Worm (Caenorhabditis elegans) whole organism, L2 larva: ENCODE results near the gene H20J04.7.
A peak's percentile ranks its signal among the peaks of the same experiment; 100 is the strongest.

Experiments used
- C34F6.9 ChIP-seq: fragments of 150-350 bp; optimal IDR thresholded peaks from 2 replicates; lab custom pipeline; 2014; ENCODE audit warnings: missing biosample characterization, missing genetic modification characterization
- F13H6.1 ChIP-seq: sonication (generic microtip); optimal IDR thresholded peaks from 2 replicates; lab custom pipeline; 2016; ENCODE audit warnings: missing genetic modification characterization, missing compliant biosample characterization
- R02D3.7 ChIP-seq: fragments of 150-350 bp; optimal IDR thresholded peaks from 2 replicates; lab custom pipeline; 2014; ENCODE audit warnings: missing biosample characterization, missing genetic modification characterization
- Y55F3AM.14 ChIP-seq: fragments of 200-800 bp; sonication (Bioruptor generic); optimal IDR thresholded peaks from 2 replicates; lab custom pipeline; 2018; ENCODE audit warnings: mild to moderate bottlenecking, missing genetic modification characterization, missing compliant biosample characterization
- ZK546.5 ChIP-seq: sonication (generic microtip); optimal IDR thresholded peaks from 2 replicates; lab custom pipeline; 2017; ENCODE audit warnings: missing biosample characterization, missing genetic modification characterization
- alr-1 ChIP-seq: fragments of 150-350 bp; optimal IDR thresholded peaks from 2 replicates; lab custom pipeline; 2014; ENCODE audit warnings: missing biosample characterization, missing genetic modification characterization
- ama-1 ChIP-seq: fragments of 150-350 bp; optimal IDR thresholded peaks from 2 replicates; lab custom pipeline; 2018; ENCODE audit warnings: inconsistent platforms
- blmp-1 ChIP-seq: sonication (generic microtip); optimal IDR thresholded peaks from 2 replicates; lab custom pipeline; 2017; ENCODE audit warnings: missing genetic modification characterization, mild to moderate bottlenecking, missing compliant biosample characterization, antibody characterized with exemption, moderate library complexity; ENCODE audit not compliant: insufficient read depth
- ceh-16 ChIP-seq: fragments of 150-350 bp; optimal IDR thresholded peaks from 2 replicates; lab custom pipeline; 2014; ENCODE audit warnings: missing biosample characterization, missing genetic modification characterization
- ceh-82 ChIP-seq: fragments of 150-350 bp; optimal IDR thresholded peaks from 2 replicates; lab custom pipeline; 2014; ENCODE audit warnings: missing biosample characterization, missing genetic modification characterization
- crh-2 ChIP-seq: sonication (generic microtip); optimal IDR thresholded peaks from 2 replicates; lab custom pipeline; 2017; ENCODE audit warnings: missing biosample characterization, missing genetic modification characterization
- egl-27 ChIP-seq: sonication (generic microtip); optimal IDR thresholded peaks from 3 replicates; lab custom pipeline; 2017; ENCODE audit warnings: missing biosample characterization, missing genetic modification reagents, missing genetic modification characterization
- fos-1 ChIP-seq: fragments of 150-350 bp; optimal IDR thresholded peaks from 2 replicates; lab custom pipeline; 2014; ENCODE audit warnings: missing biosample characterization, missing genetic modification characterization
- gmeb-1 ChIP-seq: fragments of 150-350 bp; optimal IDR thresholded peaks from 2 replicates; lab custom pipeline; 2014; ENCODE audit warnings: missing biosample characterization, missing genetic modification characterization
- lin-11 ChIP-seq: fragments of 150-350 bp; sonication (generic microtip); optimal IDR thresholded peaks from 2 replicates; lab custom pipeline; 2014; ENCODE audit warnings: missing biosample characterization, missing genetic modification characterization, inconsistent platforms, mixed read lengths
- lin-13 ChIP-seq: fragments of 150-350 bp; optimal IDR thresholded peaks from 2 replicates; lab custom pipeline; 2014; ENCODE audit warnings: missing biosample characterization, missing genetic modification reagents, missing genetic modification characterization
- lin-39 ChIP-seq: fragments of 150-350 bp; optimal IDR thresholded peaks from 2 replicates; lab custom pipeline; 2014; ENCODE audit warnings: missing biosample characterization, missing genetic modification reagents, missing genetic modification characterization
- lsy-2 ChIP-seq, 2 experiments: fragments of 150-350 bp in 1 of 2; sonication (generic microtip) in 1 of 2; optimal IDR thresholded peaks; 2 replicates each; lab custom pipeline; 2014 to 2017; ENCODE audit warnings: missing biosample characterization in 2 of 2, missing genetic modification characterization in 2 of 2
- mab-5 ChIP-seq: fragments of 150-350 bp; optimal IDR thresholded peaks from 2 replicates; lab custom pipeline; 2014; ENCODE audit warnings: missing biosample characterization, missing genetic modification characterization
- mbf-1 ChIP-seq: sonication (generic microtip); optimal IDR thresholded peaks from 2 replicates; lab custom pipeline; 2017; ENCODE audit warnings: missing biosample characterization, missing genetic modification characterization
- mdl-1 ChIP-seq, 2 experiments: fragments of 150-350 bp in 1 of 2; sonication (generic microtip) in 1 of 2; optimal IDR thresholded peaks; 2 replicates each; lab custom pipeline; 2017; ENCODE audit warnings: missing biosample characterization in 2 of 2, missing genetic modification characterization in 2 of 2
- nhr-10 ChIP-seq: sonication (generic microtip); optimal IDR thresholded peaks from 2 replicates; lab custom pipeline; 2017; ENCODE audit warnings: missing biosample characterization, missing genetic modification characterization
- nhr-11 ChIP-seq: fragments of 150-350 bp; optimal IDR thresholded peaks from 2 replicates; lab custom pipeline; 2014; ENCODE audit warnings: missing biosample characterization, missing genetic modification characterization
- nhr-129 ChIP-seq: fragments of 150-350 bp; optimal IDR thresholded peaks from 2 replicates; lab custom pipeline; 2014; ENCODE audit warnings: missing biosample characterization, missing genetic modification characterization
- nhr-21 ChIP-seq: fragments of 150-350 bp; optimal IDR thresholded peaks from 2 replicates; lab custom pipeline; 2014; ENCODE audit warnings: missing biosample characterization, missing genetic modification characterization
- nhr-23 ChIP-seq: fragments of 150-350 bp; optimal IDR thresholded peaks from 2 replicates; lab custom pipeline; 2014; ENCODE audit warnings: missing biosample characterization, missing genetic modification reagents, missing genetic modification characterization
- nhr-237 ChIP-seq: fragments of 150-350 bp; optimal IDR thresholded peaks from 2 replicates; lab custom pipeline; 2014; ENCODE audit warnings: missing biosample characterization, missing genetic modification characterization
- nhr-25 ChIP-seq: fragments of 150-350 bp; sonication (generic microtip); optimal IDR thresholded peaks from 3 replicates; lab custom pipeline; 2014; ENCODE audit warnings: missing biosample characterization, missing genetic modification characterization
- nhr-6 ChIP-seq: fragments of 150-350 bp; optimal IDR thresholded peaks from 2 replicates; lab custom pipeline; 2014; ENCODE audit warnings: missing biosample characterization, missing genetic modification characterization
- nhr-77 ChIP-seq: fragments of 150-350 bp; optimal IDR thresholded peaks from 2 replicates; lab custom pipeline; 2014; ENCODE audit warnings: missing biosample characterization, missing genetic modification characterization
- peb-1 ChIP-seq: fragments of 150-350 bp; optimal IDR thresholded peaks from 2 replicates; lab custom pipeline; 2014; ENCODE audit warnings: missing biosample characterization, missing genetic modification characterization
- sem-4 ChIP-seq: fragments of 150-350 bp; optimal IDR thresholded peaks from 2 replicates; lab custom pipeline; 2014; ENCODE audit warnings: missing biosample characterization, missing genetic modification reagents, missing genetic modification characterization
- skn-1 ChIP-seq: sonication (generic microtip); optimal IDR thresholded peaks from 2 replicates; lab custom pipeline; 2017; ENCODE audit warnings: missing biosample characterization, missing genetic modification characterization
- sma-3 ChIP-seq: sonication (generic microtip); optimal IDR thresholded peaks from 2 replicates; lab custom pipeline; 2016; ENCODE audit warnings: missing genetic modification reagents, missing genetic modification characterization, missing compliant biosample characterization
- sma-9 ChIP-seq, 2 experiments: fragments of 150-350 bp in 1 of 2; sonication (generic microtip) in 1 of 2; optimal IDR thresholded peaks; 2 replicates each; lab custom pipeline; 2014 to 2016; ENCODE audit warnings: missing genetic modification characterization in 2 of 2, mild to moderate bottlenecking in 1 of 2, missing biosample characterization in 1 of 2, missing compliant biosample characterization in 1 of 2, missing genetic modification reagents in 1 of 2, moderate library complexity in 1 of 2
- snpc-4 ChIP-seq: fragments of 150-350 bp; optimal IDR thresholded peaks from 2 replicates; lab custom pipeline; 2014; ENCODE audit warnings: missing biosample characterization, missing genetic modification characterization
- unc-55 ChIP-seq: fragments of 150-350 bp; sonication (generic microtip); optimal IDR thresholded peaks from 3 replicates; lab custom pipeline; 2014; ENCODE audit warnings: missing biosample characterization, missing genetic modification reagents, missing genetic modification characterization
- unc-62 ChIP-seq: fragments of 150-350 bp; optimal IDR thresholded peaks from 2 replicates; lab custom pipeline; 2014; ENCODE audit warnings: missing biosample characterization, missing genetic modification reagents, missing genetic modification characterization
- zag-1 ChIP-seq: fragments of 150-350 bp; optimal IDR thresholded peaks from 2 replicates; lab custom pipeline; 2014; ENCODE audit warnings: missing biosample characterization, missing genetic modification characterization
- ztf-1 ChIP-seq: fragments of 200-800 bp; sonication (Bioruptor generic); conservative IDR thresholded peaks from 2 replicates; pipeline ENCODE4 v1.3.6; 2022; ENCODE audit warnings: missing genetic modification characterization, missing compliant biosample characterization
- ztf-11 ChIP-seq: sonication (generic microtip); optimal IDR thresholded peaks from 2 replicates; lab custom pipeline; 2017; ENCODE audit warnings: missing biosample characterization, missing genetic modification characterization
- ztf-4 ChIP-seq: fragments of 150-350 bp; optimal IDR thresholded peaks from 2 replicates; lab custom pipeline; 2014; ENCODE audit warnings: missing biosample characterization, missing genetic modification characterization

The H20J04.7 gene

ce11 chrII:4376295-4377172, 21.4 kb upstream of the H20J04.7 start, which contains the start of gene ntl-2:
Gene ntl-2 (minus strand): TSS chrII:4376465.
- TF ChIP-seq sma-3 (GFP tag; lab: Kevin White, UChicago) (peak; percentile 92), nhr-77 (tag; lab: Kevin White, UChicago) (no peak), mab-5 (tag; lab: Kevin White, UChicago) (peak; percentile 89), nhr-10 (tag; lab: Kevin White, UChicago) (no peak), skn-1 (tag; lab: Kevin White, UChicago) (peak; percentile 55), F13H6.1 (peak; percentile 97), gmeb-1 (tag; lab: Kevin White, UChicago) (peak; percentile 89), ceh-82 (tag; lab: Kevin White, UChicago) (peak; percentile 70), sem-4 (tag; lab: Kevin White, UChicago) (peak; percentile 91), mbf-1 (no peak), nhr-6 (tag; lab: Kevin White, UChicago) (peak; percentile 85), nhr-129 (peak; percentile 96), egl-27 (tag; lab: Kevin White, UChicago) (peak; percentile 89), ama-1 (no peak), ztf-4 (tag; lab: Kevin White, UChicago) (peak; percentile 94), lin-39 (tag; lab: Kevin White, UChicago) (no peak), nhr-25 (peak; percentile 96), peb-1 (no peak), mdl-1 (tag; optimal IDR thresholded peaks at IDR 0.05; lab: Kevin White, UChicago) (peak; percentile 52 to 96), fos-1 (peak; percentile 77), alr-1 (tag; lab: Kevin White, UChicago) (no peak), R02D3.7 (tag; lab: Kevin White, UChicago) (peak; percentile 12), unc-55 (GFP tag; lab: Kevin White, UChicago) (peak; percentile 94), ztf-1 (GFP tag; lab: Robert Waterston, UW) (no peak), unc-62 (GFP tag; lab: Kevin White, UChicago) (no peak), zag-1 (tag; lab: Kevin White, UChicago) (peak; percentile 94), lsy-2 (tag; optimal IDR thresholded peaks at IDR 0.05; lab: Kevin White, UChicago) (peak; percentile 98 to 99), ceh-16 (tag; lab: Kevin White, UChicago) (peak; percentile 72), C34F6.9 (tag; lab: Kevin White, UChicago) (peak; percentile 96), ztf-11 (tag; lab: Kevin White, UChicago) (no peak), lin-11 (tag; lab: Kevin White, UChicago) (peak; percentile 85), nhr-237 (tag; lab: Kevin White, UChicago) (peak; percentile 18), blmp-1 (peak; percentile 66), sma-9 (GFP tag; optimal IDR thresholded peaks at IDR 0.05; lab: Kevin White, UChicago) (peak; percentile 84), sma-9 (tag; optimal IDR thresholded peaks at IDR 0.05; lab: Kevin White, UChicago) (no peak), snpc-4 (tag; lab: Kevin White, UChicago) (peak; percentile 67), nhr-21 (tag; lab: Kevin White, UChicago) (peak; percentile 88), ZK546.5 (tag; lab: Kevin White, UChicago) (peak; percentile 97), lin-13 (GFP tag; lab: Kevin White, UChicago) (peak; percentile 95), nhr-23 (tag; lab: Kevin White, UChicago) (peak; percentile 59), crh-2 (peak; percentile 86), Y55F3AM.14 (GFP tag; lab: Kevin White, UChicago) (peak; percentile 95)
- TF ChIP-seq, all 48 proteins: peak for 31

ce11 chrII:4374885-4375284, 19.8 kb upstream of the H20J04.7 start:
- TF ChIP-seq lin-11 (tag; lab: Kevin White, UChicago) = no peak
- TF ChIP-seq nhr-25 = no peak
- no peak for TF ChIP-seq sma-3 (GFP tag; lab: Kevin White, UChicago)
- no peak for TF ChIP-seq lin-39 (tag; lab: Kevin White, UChicago)
- TF ChIP-seq nhr-23 (tag; lab: Kevin White, UChicago) = no peak
- no peak for TF ChIP-seq ceh-16 (tag; lab: Kevin White, UChicago)
- no peak for TF ChIP-seq ZK546.5 (tag; lab: Kevin White, UChicago)
- TF ChIP-seq nhr-11 (tag; lab: Kevin White, UChicago) = no peak
